Worm (Caenorhabditis elegans): Measurements from ENCODE around the gene clec-216.

ce11 chrV:7977701-7978461 is 25.1 kb upstream of the clec-216 start, which contains the start of gene let-413:
- no peak for TF ChIP-seq nhr-21 (tag; optimal IDR thresholded peaks at IDR 0.05)
- TF ChIP-seq lsy-2 (tag; optimal IDR thresholded peaks at IDR 0.05): no peak
- TF ChIP-seq nhr-237 (tag; optimal IDR thresholded peaks at IDR 0.05): no peak
- TF ChIP-seq ama-1 (optimal IDR thresholded peaks at IDR 0.05): no peak
- TF ChIP-seq unc-55 (GFP tag; optimal IDR thresholded peaks at IDR 0.05): peak; percentile 59
- TF ChIP-seq ztf-1 (GFP tag; conservative IDR thresholded peaks at IDR 0.05): no peak
- no peak for TF ChIP-seq nhr-12 (tag; optimal IDR thresholded peaks at IDR 0.05)
- no peak for TF ChIP-seq nhr-23 (tag; optimal IDR thresholded peaks at IDR 0.05)
- no peak for TF ChIP-seq snpc-4 (tag; optimal IDR thresholded peaks at IDR 0.05)
- TF ChIP-seq unc-62 (GFP tag; optimal IDR thresholded peaks at IDR 0.05): no peak

All from whole organism, L2 larva.